Worm (Caenorhabditis elegans) whole organism, late embryonic: Measurements from ENCODE around the gene T04A8.7.
A peak's percentile ranks its signal among the peaks of the same experiment; 100 is the strongest.

Experiments
- K02D7.2 ChIP-seq: sonication (generic microtip); optimal IDR thresholded peaks from 2 replicates; lab custom pipeline; 2017; ENCODE audit warnings: mild to moderate bottlenecking, missing genetic modification characterization, missing compliant biosample characterization
- K09A11.1 ChIP-seq: sonication (generic microtip); optimal IDR thresholded peaks from 2 replicates; lab custom pipeline; 2017; ENCODE audit warnings: antibody characterized with exemption, mild to moderate bottlenecking, missing genetic modification characterization, missing compliant biosample characterization; ENCODE audit not compliant: insufficient read depth
- T23F11.4 ChIP-seq: fragments of 200-800 bp; sonication (Bioruptor generic); optimal IDR thresholded peaks from 2 replicates; lab custom pipeline; 2018; ENCODE audit warnings: mild to moderate bottlenecking, missing genetic modification characterization, missing compliant biosample characterization
- ahr-1 ChIP-seq: sonication (generic microtip); optimal IDR thresholded peaks from 2 replicates; lab custom pipeline; 2016; ENCODE audit warnings: missing genetic modification characterization, missing compliant biosample characterization
- ceh-18 ChIP-seq: sonication (generic microtip); optimal IDR thresholded peaks from 2 replicates; lab custom pipeline; 2016; ENCODE audit warnings: missing genetic modification characterization, missing compliant biosample characterization
- ceh-19 ChIP-seq: fragments of 200-800 bp; sonication (Bioruptor generic); optimal IDR thresholded peaks from 2 replicates; lab custom pipeline; 2018; ENCODE audit warnings: mild to moderate bottlenecking, missing genetic modification characterization, missing compliant biosample characterization
- ceh-2 ChIP-seq: sonication (generic microtip); optimal IDR thresholded peaks from 2 replicates; lab custom pipeline; 2016; ENCODE audit warnings: missing genotype, missing genetic modification characterization, missing compliant biosample characterization
- ceh-45 ChIP-seq: fragments of 200-800 bp; sonication (Bioruptor generic); IDR thresholded peaks from 2 replicates; pipeline ENCODE4 v1.3.6; 2022; ENCODE audit warnings: missing genetic modification reagents, missing genetic modification characterization, missing compliant biosample characterization
- che-1 ChIP-seq: sonication (generic microtip); optimal IDR thresholded peaks from 2 replicates; lab custom pipeline; 2016; ENCODE audit warnings: mild to moderate bottlenecking, missing genetic modification characterization, missing compliant biosample characterization
- dve-1 ChIP-seq: sonication (generic microtip); optimal IDR thresholded peaks from 2 replicates; lab custom pipeline; 2017; ENCODE audit warnings: antibody characterized with exemption, mild to moderate bottlenecking, missing genetic modification characterization, missing compliant biosample characterization
- ets-4 ChIP-seq: sonication (generic microtip); optimal IDR thresholded peaks from 2 replicates; lab custom pipeline; 2016; ENCODE audit warnings: missing genetic modification characterization, missing compliant biosample characterization
- hlh-30 ChIP-seq: sonication (generic microtip); optimal IDR thresholded peaks from 2 replicates; lab custom pipeline; 2017; ENCODE audit warnings: antibody characterized with exemption, missing genetic modification characterization, missing compliant biosample characterization; ENCODE audit not compliant: insufficient read depth
- hlh-8 ChIP-seq: sonication (generic microtip); optimal IDR thresholded peaks from 2 replicates; lab custom pipeline; 2016; ENCODE audit warnings: missing genotype, missing genetic modification characterization, missing compliant biosample characterization
- lim-6 ChIP-seq: sonication (generic microtip); optimal IDR thresholded peaks from 2 replicates; lab custom pipeline; 2016; ENCODE audit warnings: missing genetic modification characterization, missing compliant biosample characterization
- mec-3 ChIP-seq: sonication (generic microtip); optimal IDR thresholded peaks from 2 replicates; lab custom pipeline; 2016; ENCODE audit warnings: borderline replicate concordance, missing genetic modification characterization, missing compliant biosample characterization
- nfya-1 ChIP-seq: sonication (generic microtip); optimal IDR thresholded peaks from 2 replicates; lab custom pipeline; 2017; ENCODE audit warnings: missing genetic modification characterization, mild to moderate bottlenecking, missing compliant biosample characterization, antibody characterized with exemption, moderate library complexity
- pag-3 ChIP-seq: sonication (generic microtip); optimal IDR thresholded peaks from 2 replicates; lab custom pipeline; 2016; ENCODE audit warnings: missing compliant biosample characterization, missing genetic modification characterization, borderline replicate concordance
- pat-9 ChIP-seq: fragments of 200-800 bp; sonication (Bioruptor generic); optimal IDR thresholded peaks from 2 replicates; lab custom pipeline; 2018; ENCODE audit warnings: mild to moderate bottlenecking, missing genetic modification characterization, moderate library complexity, missing compliant biosample characterization
- pax-1 ChIP-seq: fragments of 150-350 bp; optimal IDR thresholded peaks from 2 replicates; lab custom pipeline; 2014; ENCODE audit warnings: missing biosample characterization, missing genetic modification characterization
- pha-2 ChIP-seq: sonication (generic microtip); optimal IDR thresholded peaks from 2 replicates; lab custom pipeline; 2017; ENCODE audit warnings: mild to moderate bottlenecking, missing genetic modification characterization, missing compliant biosample characterization
- pha-4 ChIP-seq: fragments of 150-350 bp; optimal IDR thresholded peaks from 2 replicates; lab custom pipeline; 2018; ENCODE audit warnings: missing biosample characterization, missing genetic modification reagents, missing genetic modification characterization
- ref-2 ChIP-seq: sonication (generic microtip); optimal IDR thresholded peaks from 2 replicates; lab custom pipeline; 2016; ENCODE audit warnings: missing genetic modification characterization, missing compliant biosample characterization
- rnt-1 ChIP-seq: sonication (generic microtip); optimal IDR thresholded peaks from 2 replicates; lab custom pipeline; 2016; ENCODE audit warnings: missing genetic modification characterization, missing compliant biosample characterization
- sdc-2 ChIP-seq: sonication (generic microtip); optimal IDR thresholded peaks from 2 replicates; lab custom pipeline; 2016; ENCODE audit warnings: missing genotype, missing genetic modification characterization, missing compliant biosample characterization
- sox-4 ChIP-seq: sonication (generic microtip); optimal IDR thresholded peaks from 2 replicates; lab custom pipeline; 2017; ENCODE audit warnings: mild to moderate bottlenecking, missing genetic modification characterization, inconsistent platforms, missing compliant biosample characterization
- ttx-3 ChIP-seq: sonication (generic microtip); optimal IDR thresholded peaks from 2 replicates; lab custom pipeline; 2016; ENCODE audit warnings: missing genetic modification reagents, missing genetic modification characterization, missing compliant biosample characterization
- unc-3 ChIP-seq, 2 experiments: fragments of 200-800 bp in 1 of 2; sonication (Bioruptor generic) in 1 of 2; sonication (generic microtip) in 1 of 2; conservative IDR thresholded peaks in 1 of 2; optimal IDR thresholded peaks in 1 of 2; 2 replicates each; pipeline versions ENCODE4 v1.3.6 to Lab custom; 2016 to 2022; ENCODE audit warnings: missing compliant biosample characterization in 2 of 2, missing genetic modification characterization in 2 of 2, missing genetic modification reagents in 1 of 2
- unc-42 ChIP-seq: sonication (generic microtip); optimal IDR thresholded peaks from 2 replicates; lab custom pipeline; 2016; ENCODE audit warnings: missing genotype, missing genetic modification characterization, missing compliant biosample characterization
- unc-55 ChIP-seq: sonication (generic microtip); optimal IDR thresholded peaks from 2 replicates; lab custom pipeline; 2017; ENCODE audit warnings: missing biosample characterization, missing genetic modification reagents, missing genetic modification characterization
- unc-86 ChIP-seq: sonication (generic microtip); optimal IDR thresholded peaks from 2 replicates; lab custom pipeline; 2016; ENCODE audit warnings: missing genetic modification characterization, missing compliant biosample characterization

The T04A8.7 gene

ce11 chrIII:4721750-4722149, 26.6 kb downstream of the T04A8.7 start, which contains the start of gene acy-1 (continued):
- peak; percentile 67 for TF ChIP-seq rnt-1 (tag; lab: Kevin White, UChicago)
- TF ChIP-seq hlh-8 (tag; lab: Kevin White, UChicago) = peak; percentile 18
- TF ChIP-seq sdc-2 (tag; lab: Kevin White, UChicago) = peak; percentile 40
- TF ChIP-seq unc-42 (tag; lab: Kevin White, UChicago) = peak; percentile 80
- TF ChIP-seq ttx-3 (tag; lab: Kevin White, UChicago) = no peak
- no peak for TF ChIP-seq ref-2 (tag; lab: Kevin White, UChicago)
- TF ChIP-seq sox-4 (tag; lab: Kevin White, UChicago) = peak; percentile 25

- TF ChIP-seq unc-55 (no peak), unc-86 (tag; lab: Kevin White, UChicago) (no peak), pha-4 (tag; lab: Kevin White, UChicago) (no peak), unc-42 (tag; lab: Kevin White, UChicago) (peak; percentile 17), ceh-18 (tag; lab: Kevin White, UChicago) (peak; percentile 14)
- TF ChIP-seq, all 69 proteins: peak for 2
These were observed 28.8 kb downstream of the T04A8.7 start for ce11 chrIII:4723922-4724321.

- peak; percentile 69 for TF ChIP-seq ceh-18 (tag; lab: Kevin White, UChicago)
- no peak for TF ChIP-seq K09A11.1
- TF ChIP-seq, all 69 proteins: peak for 1
These were observed 36.3 kb downstream of the T04A8.7 start, which contains the start of gene F17C8.3 for ce11 chrIII:4731295-4731988. Gene F17C8.3, plus strand, starts transcription at chrIII:4731938.

- no peak for TF ChIP-seq ceh-19 (GFP tag; lab: Kevin White, UChicago)
- TF ChIP-seq che-1 = no peak
- TF ChIP-seq ceh-2 (tag; lab: Kevin White, UChicago) = no peak
- no peak for TF ChIP-seq nfya-1 (tag; lab: Kevin White, UChicago)
- TF ChIP-seq ceh-45 (GFP tag; lab: Robert Waterston, UW) = no peak
- TF ChIP-seq pat-9 (tag; lab: Kevin White, UChicago) = no peak
- TF ChIP-seq unc-55 = no peak
- TF ChIP-seq ahr-1 (tag; lab: Kevin White, UChicago) = no peak
These were observed 38.9 kb downstream of the T04A8.7 start, which contains the start of gene F17C8.9 for ce11 chrIII:4734056-4734455. Gene F17C8.9, plus strand, starts transcription at chrIII:4734356.

ce11 chrIII:4735443-4735842, 40.3 kb downstream of the T04A8.7 start, which contains the start of gene F17C8.7:
Gene F17C8.7, plus strand, starts transcription at chrIII:4735743.
- TF ChIP-seq ceh-2 (tag; lab: Kevin White, UChicago) (no peak), nfya-1 (tag; lab: Kevin White, UChicago) (no peak), rnt-1 (tag; lab: Kevin White, UChicago) (no peak), unc-42 (tag; lab: Kevin White, UChicago) (no peak), lim-6 (tag; lab: Kevin White, UChicago) (no peak), dve-1 (tag; lab: Kevin White, UChicago) (no peak), K09A11.1 (no peak), ahr-1 (tag; lab: Kevin White, UChicago) (no peak), mec-3 (tag; lab: Kevin White, UChicago) (no peak), hlh-30 (tag; lab: Kevin White, UChicago) (no peak), pha-2 (no peak), ets-4 (tag; lab: Kevin White, UChicago) (no peak), pax-1 (no peak), unc-3 (GFP tag; conservative IDR thresholded peaks at IDR 0.05; lab: Robert Waterston, UW) (no peak), unc-3 (tag; optimal IDR thresholded peaks at IDR 0.05; lab: Kevin White, UChicago) (no peak), unc-86 (tag; lab: Kevin White, UChicago) (no peak), pag-3 (tag; lab: Kevin White, UChicago) (no peak), T23F11.4 (GFP tag; lab: Kevin White, UChicago) (no peak), K02D7.2 (no peak)
